Fruit fly (Drosophila melanogaster) whole organism, embryonic: ENCODE data around the gene eIF1.

ENCODE experiments used
- Atf-2 ChIP-seq: fragments of 200-800 bp; sonication (Bioruptor generic); optimal IDR thresholded peaks from 2 replicates; lab custom pipeline; 2016; ENCODE audit warnings: missing biosample characterization, missing genetic modification characterization
- Awh ChIP-seq: fragments of 200-800 bp; sonication (Bioruptor generic); IDR thresholded peaks from 2 replicates; pipeline ENCODE4, ENCODE4 v1.3.6; 2022; ENCODE audit warnings: missing biosample characterization, missing genetic modification characterization
- CG10462 ChIP-seq: fragments of 200-800 bp; sonication (Bioruptor generic); optimal IDR thresholded peaks from 2 replicates; lab custom pipeline; 2016; ENCODE audit warnings: missing biosample characterization, missing genetic modification characterization
- CG10543 ChIP-seq: fragments of 200-800 bp; sonication (Bioruptor generic); optimal IDR thresholded peaks from 3 replicates; lab custom pipeline; 2017; ENCODE audit warnings: missing biosample characterization, mild to moderate bottlenecking, missing genetic modification characterization, moderate library complexity
- CG11398 ChIP-seq: fragments of 200-800 bp; sonication (Bioruptor generic); optimal IDR thresholded peaks from 2 replicates; lab custom pipeline; 2016; ENCODE audit warnings: missing biosample characterization, missing genetic modification characterization
- CG11723 ChIP-seq: fragments of 200-800 bp; sonication (Bioruptor generic); optimal IDR thresholded peaks from 2 replicates; lab custom pipeline; 2017; ENCODE audit warnings: missing biosample characterization, mild to moderate bottlenecking, missing genetic modification characterization
- CG12071 ChIP-seq: fragments of 200-800 bp; sonication (Bioruptor generic); optimal IDR thresholded peaks from 3 replicates; lab custom pipeline; 2018; ENCODE audit warnings: missing biosample characterization, mild to moderate bottlenecking, missing genetic modification characterization
- CG12299 ChIP-seq: fragments of 200-800 bp; sonication (Bioruptor generic); optimal IDR thresholded peaks from 2 replicates; lab custom pipeline; 2018; ENCODE audit warnings: missing biosample characterization, mild to moderate bottlenecking, missing genetic modification characterization
- CG12659 ChIP-seq: fragments of 200-800 bp; sonication (Bioruptor generic); optimal IDR thresholded peaks from 3 replicates; lab custom pipeline; 2017; ENCODE audit warnings: mild to moderate bottlenecking, missing biosample characterization, missing genetic modification reagents, missing genetic modification characterization
- CG12942 ChIP-seq: fragments of 200-800 bp; sonication (Bioruptor generic); optimal IDR thresholded peaks from 3 replicates; lab custom pipeline; 2016; ENCODE audit warnings: missing biosample characterization, missing genetic modification characterization
- CG17612 ChIP-seq: fragments of 200-800 bp; sonication (Bioruptor generic); IDR thresholded peaks from 2 replicates; pipeline ENCODE4 v1.3.6; 2022; ENCODE audit warnings: missing biosample characterization, missing genetic modification characterization
- CG18599 ChIP-seq: fragments of 200-800 bp; sonication (Bioruptor generic); optimal IDR thresholded peaks from 3 replicates; lab custom pipeline; 2017; ENCODE audit warnings: missing biosample characterization, missing genetic modification characterization, mild to moderate bottlenecking, moderate library complexity, missing genetic modification reagents
- CG31441 ChIP-seq: fragments of 200-800 bp; sonication (Bioruptor generic); IDR thresholded peaks from 2 replicates; pipeline ENCODE4 v1.3.6; 2022; ENCODE audit warnings: missing biosample characterization, missing genetic modification characterization
- CG3726 ChIP-seq: fragments of 200-800 bp; sonication (Bioruptor generic); IDR thresholded peaks from 3 replicates; pipeline ENCODE4, ENCODE4 v1.3.6; 2022; ENCODE audit warnings: missing biosample characterization, missing genetic modification characterization
- CG7271 ChIP-seq: fragments of 200-800 bp; sonication (Bioruptor generic); optimal IDR thresholded peaks from 2 replicates; lab custom pipeline; 2018; ENCODE audit warnings: missing biosample characterization, mild to moderate bottlenecking, missing genetic modification characterization, moderate library complexity
- CG7987 ChIP-seq: fragments of 200-800 bp; sonication (Bioruptor generic); optimal IDR thresholded peaks from 2 replicates; lab custom pipeline; 2018; ENCODE audit warnings: missing biosample characterization, mild to moderate bottlenecking, missing genetic modification characterization, moderate library complexity
- Dek ChIP-seq: fragments of 200-800 bp; sonication (Bioruptor generic); optimal IDR thresholded peaks from 3 replicates; lab custom pipeline; 2019; ENCODE audit warnings: missing biosample characterization, mild to moderate bottlenecking, missing genetic modification characterization, moderate library complexity
- Dip3 ChIP-seq: fragments of 200-800 bp; sonication (Bioruptor generic); optimal IDR thresholded peaks from 3 replicates; lab custom pipeline; 2016; ENCODE audit warnings: missing biosample characterization, missing genetic modification characterization
- Elba2 ChIP-seq: fragments of 200-800 bp; sonication (Bioruptor generic); optimal IDR thresholded peaks from 3 replicates; lab custom pipeline; 2016; ENCODE audit warnings: missing biosample characterization, missing genetic modification characterization
- Fer1 ChIP-seq: fragments of 200-800 bp; sonication (Bioruptor generic); optimal IDR thresholded peaks from 2 replicates; lab custom pipeline; 2017; ENCODE audit warnings: missing biosample characterization, mild to moderate bottlenecking, missing genetic modification characterization
- Fer3 ChIP-seq: fragments of 200-800 bp; sonication (Bioruptor generic); optimal IDR thresholded peaks from 2 replicates; lab custom pipeline; 2018; ENCODE audit warnings: missing biosample characterization, mild to moderate bottlenecking, missing genetic modification characterization, moderate library complexity
- Hr51 ChIP-seq, 2 experiments: fragments of 200-800 bp; sonication (Bioruptor generic); optimal IDR thresholded peaks; 2 replicates in 1 of 2; 3 replicates in 1 of 2; lab custom pipeline; 2016 to 2018; ENCODE audit warnings: missing biosample characterization in 2 of 2, missing genetic modification characterization in 2 of 2, mild to moderate bottlenecking in 1 of 2, moderate library complexity in 1 of 2
- Hr78 ChIP-seq, 2 experiments: fragments of 200-800 bp in 1 of 2; fragments of >200 bp in 1 of 2; sonication (Bioruptor generic) in 1 of 2; optimal IDR thresholded peaks; 2 replicates each; lab custom pipeline; 2017 to 2019; ENCODE audit warnings: missing biosample characterization in 2 of 2, missing genetic modification characterization in 2 of 2, mild to moderate bottlenecking in 1 of 2, moderate library complexity in 1 of 2
- Hsf ChIP-seq: fragments of 200-800 bp; sonication (Bioruptor generic); optimal IDR thresholded peaks from 3 replicates; lab custom pipeline; 2016; ENCODE audit warnings: missing biosample characterization, missing genetic modification characterization
- NC2β ChIP-seq: fragments of 200-800 bp; sonication (Bioruptor generic); optimal IDR thresholded peaks from 2 replicates; lab custom pipeline; 2016; ENCODE audit warnings: missing biosample characterization, missing genetic modification characterization
- NFAT ChIP-seq: fragments of 200-800 bp; sonication (Bioruptor generic); IDR thresholded peaks from 2 replicates; pipeline ENCODE4 v1.3.6; 2022; ENCODE audit warnings: missing biosample characterization, missing genetic modification characterization
- Six4 ChIP-seq: fragments of 200-800 bp; sonication (Bioruptor generic); optimal IDR thresholded peaks from 2 replicates; lab custom pipeline; 2016; ENCODE audit warnings: missing biosample characterization, missing genetic modification characterization
- Trl ChIP-seq, 3 experiments: fragments of >200 bp in 2 of 3; fragments of 200-800 bp in 1 of 3; sonication (Bioruptor generic) in 1 of 3; optimal IDR thresholded peaks; 2 replicates in 1 of 3; 3 replicates in 2 of 3; lab custom pipeline; 2016 to 2017; ENCODE audit warnings: missing biosample characterization in 1 of 3, missing genetic modification characterization in 1 of 3
- bcd ChIP-seq: fragments of 200-800 bp; sonication (Bioruptor generic); optimal IDR thresholded peaks from 2 replicates; lab custom pipeline; 2017; ENCODE audit warnings: missing biosample characterization, mild to moderate bottlenecking, missing genetic modification characterization
- cg ChIP-seq: fragments of 200-800 bp; sonication (Bioruptor generic); optimal IDR thresholded peaks from 3 replicates; lab custom pipeline; 2019; ENCODE audit warnings: missing biosample characterization, mild to moderate bottlenecking, missing genetic modification characterization, moderate library complexity
- crc ChIP-seq: fragments of 200-800 bp; sonication (Bioruptor generic); optimal IDR thresholded peaks from 2 replicates; lab custom pipeline; 2016; ENCODE audit warnings: missing biosample characterization, missing genetic modification characterization
- danr ChIP-seq: fragments of 200-800 bp; sonication (Bioruptor generic); IDR thresholded peaks from 2 replicates; pipeline ENCODE4 v1.3.6; 2022; ENCODE audit warnings: missing biosample characterization, missing genetic modification characterization
- dm ChIP-seq: fragments of 200-800 bp; sonication (Bioruptor generic); optimal IDR thresholded peaks from 3 replicates; lab custom pipeline; 2016; ENCODE audit warnings: missing biosample characterization, missing genetic modification characterization
- dmrt11E ChIP-seq: fragments of 200-800 bp; sonication (Bioruptor generic); optimal IDR thresholded peaks from 3 replicates; lab custom pipeline; 2018; ENCODE audit warnings: missing biosample characterization, mild to moderate bottlenecking, missing genetic modification characterization, moderate library complexity
- exex ChIP-seq: fragments of 200-800 bp; sonication (Bioruptor generic); optimal IDR thresholded peaks from 4 replicates; lab custom pipeline; 2018; ENCODE audit warnings: missing biosample characterization, mild to moderate bottlenecking, missing genetic modification characterization, moderate library complexity
- h ChIP-seq: fragments of >200 bp; optimal IDR thresholded peaks from 2 replicates; lab custom pipeline; 2017
- hb ChIP-seq: fragments of 200-800 bp; sonication (Bioruptor generic); IDR thresholded peaks from 3 replicates; pipeline ENCODE4 v1.3.6; 2022; ENCODE audit warnings: missing biosample characterization, missing genetic modification characterization; ENCODE audit not compliant: partially characterized antibody
- lab ChIP-seq: fragments of 200-800 bp; sonication (Bioruptor generic); optimal IDR thresholded peaks from 3 replicates; lab custom pipeline; 2017; ENCODE audit warnings: missing biosample characterization, missing genetic modification characterization, mild to moderate bottlenecking, moderate library complexity, missing genetic modification reagents
- lilli ChIP-seq: fragments of 200-800 bp; sonication (Bioruptor generic); optimal IDR thresholded peaks from 3 replicates; lab custom pipeline; 2016; ENCODE audit warnings: missing biosample characterization, missing genetic modification characterization
- lola ChIP-seq, 3 experiments: fragments of >200 bp in 2 of 3; fragments of 200-800 bp in 1 of 3; sonication (Bioruptor generic) in 1 of 3; optimal IDR thresholded peaks; 2 replicates each; lab custom pipeline; 2017 to 2019; ENCODE audit warnings: missing biosample characterization in 3 of 3, missing genetic modification characterization in 3 of 3, mild to moderate bottlenecking in 1 of 3, moderate library complexity in 1 of 3
- nau ChIP-seq: fragments of 200-800 bp; sonication (Bioruptor generic); optimal IDR thresholded peaks from 3 replicates; lab custom pipeline; 2017; ENCODE audit warnings: missing biosample characterization, mild to moderate bottlenecking, missing genetic modification characterization, missing genetic modification reagents
- slp2 ChIP-seq: fragments of 200-800 bp; sonication (Bioruptor generic); optimal IDR thresholded peaks from 2 replicates; lab custom pipeline; 2016; ENCODE audit warnings: missing biosample characterization, missing genetic modification characterization
- so ChIP-seq: fragments of 200-800 bp; sonication (Bioruptor generic); IDR thresholded peaks from 3 replicates; pipeline ENCODE4 v1.3.6; 2022; ENCODE audit warnings: missing biosample characterization, missing genetic modification characterization
- sqz ChIP-seq: fragments of 200-800 bp; sonication (Bioruptor generic); optimal IDR thresholded peaks from 3 replicates; lab custom pipeline; 2018; ENCODE audit warnings: missing biosample characterization, mild to moderate bottlenecking, missing genetic modification characterization
- sr ChIP-seq: fragments of 200-800 bp; sonication (Bioruptor generic); IDR thresholded peaks from 3 replicates; pipeline ENCODE4 v1.3.6; 2022; ENCODE audit warnings: missing biosample characterization, missing genetic modification characterization
- stwl ChIP-seq: fragments of 200-800 bp; sonication (Bioruptor generic); optimal IDR thresholded peaks from 3 replicates; lab custom pipeline; 2018; ENCODE audit warnings: missing biosample characterization, mild to moderate bottlenecking, missing genetic modification characterization, moderate library complexity
- toy ChIP-seq: fragments of 200-800 bp; sonication (Bioruptor generic); IDR thresholded peaks from 2 replicates; pipeline ENCODE4 v1.3.6; 2022; ENCODE audit warnings: missing biosample characterization, missing genetic modification characterization
- yki ChIP-seq: fragments of >200 bp; optimal IDR thresholded peaks from 3 replicates; lab custom pipeline; 2018

eIF1 gene

DNA sequence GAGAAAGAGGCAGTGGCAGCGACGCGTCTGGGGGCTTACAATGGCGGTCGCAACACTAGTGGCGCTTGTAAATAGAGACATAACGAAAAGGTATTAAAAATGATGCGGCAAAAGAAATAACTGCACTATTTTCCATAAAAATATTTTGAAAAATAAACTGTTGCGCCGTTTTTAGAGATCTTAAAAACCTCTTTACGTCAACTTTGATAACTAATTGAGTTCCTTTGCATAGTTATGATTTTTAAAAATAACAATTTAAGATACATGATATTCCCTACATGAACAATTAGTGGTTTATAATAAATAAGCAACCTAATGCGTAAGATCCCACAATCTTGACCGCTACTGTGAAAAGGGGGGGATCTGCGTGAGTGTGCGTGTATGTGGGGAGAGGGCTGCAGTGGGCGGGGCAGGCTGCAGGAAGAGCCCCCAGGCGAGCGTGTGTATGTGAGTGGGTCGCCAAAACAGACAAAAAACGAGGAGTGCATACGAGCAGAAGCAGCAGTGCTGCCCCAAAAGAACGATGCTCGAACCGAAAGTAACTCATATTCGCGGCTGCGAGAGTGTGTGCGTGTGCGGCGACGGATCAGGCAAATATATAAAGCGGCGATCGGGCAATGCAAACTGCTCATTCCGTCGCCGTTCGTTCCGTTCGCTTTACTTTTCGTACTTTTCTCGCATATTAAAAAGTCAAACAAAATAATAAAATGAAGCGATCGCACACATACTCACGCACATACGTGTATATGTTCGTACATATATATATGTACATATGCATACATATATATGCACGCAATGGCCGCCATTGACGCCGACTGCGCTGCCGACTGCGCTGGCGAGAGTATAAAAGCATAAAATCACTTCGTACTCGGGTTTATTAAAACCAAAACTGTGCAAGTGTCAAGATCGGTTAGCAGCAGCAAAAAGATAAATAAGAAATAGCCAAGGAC lies 25.8 kb downstream of the eIF1 start (continued):
- peak; percentile 4 for TF ChIP-seq nau
- no peak for TF ChIP-seq CG17612 (GFP tag; lab: Robert Waterston, UW)
- TF ChIP-seq bcd (GFP tag; lab: Kevin White, UChicago): peak; percentile 43
- no peak for TF ChIP-seq CG3726 (GFP tag; lab: Robert Waterston, UW)
- TF ChIP-seq CG12071 (GFP tag; lab: Kevin White, UChicago): no peak
- TF ChIP-seq NC2β (GFP tag; lab: Kevin White, UChicago): no peak
- TF ChIP-seq Awh (GFP tag; lab: Robert Waterston, UW): no peak
- TF ChIP-seq hb (GFP tag; lab: Robert Waterston, UW): no peak
- peak; percentile 27 for TF ChIP-seq CG11723
- TF ChIP-seq danr (GFP tag; lab: Robert Waterston, UW): no peak
- TF ChIP-seq Atf-2 (GFP tag; lab: Kevin White, UChicago): peak; percentile 29
- TF ChIP-seq cg (GFP tag; lab: Kevin White, UChicago): peak; percentile 61
- no peak for TF ChIP-seq slp2 (GFP tag; lab: Kevin White, UChicago)
- peak; percentile 25 for TF ChIP-seq Dip3 (GFP tag; lab: Kevin White, UChicago)
- TF ChIP-seq CG11398: no peak
- peak; percentile 54 for TF ChIP-seq CG12659 (GFP tag; lab: Kevin White, UChicago)
- no peak for TF ChIP-seq sr (GFP tag; lab: Robert Waterston, UW)
- TF ChIP-seq Fer3: no peak
- TF ChIP-seq CG18599 (GFP tag; lab: Kevin White, UChicago): peak; percentile 20
- TF ChIP-seq Dek (tag; lab: Kevin White, UChicago): no peak
- TF ChIP-seq lilli (GFP tag; lab: Kevin White, UChicago): peak; percentile 55
- TF ChIP-seq CG10543 (GFP tag; lab: Kevin White, UChicago): no peak
- peak; percentile 74; the same call in 1 of the 3 replicates for TF ChIP-seq so
- TF ChIP-seq lola (GFP tag; optimal IDR thresholded peaks at IDR 0.05; lab: Kevin White, UChicago): no peak
- peak; percentile 13 for TF ChIP-seq Six4 (GFP tag; lab: Kevin White, UChicago)
- no peak for TF ChIP-seq dmrt11E (tag; lab: Kevin White, UChicago)
- no peak for TF ChIP-seq Hr78 (GFP tag; optimal IDR thresholded peaks at IDR 0.05; lab: Kevin White, UChicago)
- no peak for TF ChIP-seq stwl (tag; lab: Kevin White, UChicago)
- TF ChIP-seq CG7271: no peak
- TF ChIP-seq Trl (optimal IDR thresholded peaks at IDR 0.05; lab: Kevin White, UChicago): no peak
- no peak for TF ChIP-seq Trl (GFP tag; optimal IDR thresholded peaks at IDR 0.05; lab: Kevin White, UChicago)
- peak; percentile 54; the same call in 1 of the 2 replicates for TF ChIP-seq CG31441
- TF ChIP-seq CG12299: no peak
- TF ChIP-seq Fer1: no peak
- TF ChIP-seq sqz (GFP tag; lab: Kevin White, UChicago): no peak
- no peak for TF ChIP-seq CG7987
- TF ChIP-seq exex: no peak
- no peak for TF ChIP-seq CG10462
- no peak for TF ChIP-seq NFAT (GFP tag; lab: Robert Waterston, UW)
- TF ChIP-seq yki (lab: Kevin White, UChicago): no peak
- TF ChIP-seq dm: no peak
- TF ChIP-seq Hr51 (GFP tag; optimal IDR thresholded peaks at IDR 0.05; lab: Kevin White, UChicago): peak in 1 of 2 experiments; percentile 70
- TF ChIP-seq CG12942 (GFP tag; lab: Kevin White, UChicago): no peak
- TF ChIP-seq h (lab: Kevin White, UChicago): no peak
- no peak for TF ChIP-seq toy
- TF ChIP-seq Elba2 (GFP tag; lab: Kevin White, UChicago): no peak
- TF ChIP-seq Hsf (GFP tag; lab: Kevin White, UChicago): peak; percentile 40
- peak; percentile 21 for TF ChIP-seq lab
- no peak for TF ChIP-seq crc (GFP tag; lab: Kevin White, UChicago)
